Fruit fly (Drosophila melanogaster) whole organism, adult: ENCODE results near the gene CG4709.

Experiments used
- CG11617 ChIP-seq: fragments of 200-800 bp; sonication (Bioruptor generic); optimal IDR thresholded peaks from 2 replicates; lab custom pipeline; 2017; ENCODE audit warnings: mild to moderate bottlenecking, missing biosample characterization, missing genetic modification reagents, missing genetic modification characterization
- CG12768 ChIP-seq: fragments of 200-800 bp; sonication (Bioruptor generic); optimal IDR thresholded peaks from 2 replicates; lab custom pipeline; 2017; ENCODE audit warnings: missing biosample characterization, missing genetic modification characterization, mild to moderate bottlenecking, moderate library complexity, missing genetic modification reagents
- CG14711 ChIP-seq: fragments of 200-800 bp; sonication (Bioruptor generic); optimal IDR thresholded peaks from 2 replicates; lab custom pipeline; 2018; ENCODE audit warnings: missing biosample characterization, mild to moderate bottlenecking, missing genetic modification characterization, moderate library complexity
- CG1620 ChIP-seq: fragments of 200-800 bp; sonication (Bioruptor generic); optimal IDR thresholded peaks from 2 replicates; lab custom pipeline; 2016; ENCODE audit warnings: missing biosample characterization, missing genetic modification characterization
- CG33017 ChIP-seq: fragments of 200-800 bp; sonication (Bioruptor generic); optimal IDR thresholded peaks from 2 replicates; lab custom pipeline; 2018; ENCODE audit warnings: missing biosample characterization, mild to moderate bottlenecking, missing genetic modification characterization, moderate library complexity
- CG5204 ChIP-seq: fragments of 200-800 bp; sonication (Bioruptor generic); optimal IDR thresholded peaks from 2 replicates; lab custom pipeline; 2016; ENCODE audit warnings: missing biosample characterization, missing genetic modification characterization
- CG7045 ChIP-seq: fragments of 200-800 bp; sonication (Bioruptor generic); optimal IDR thresholded peaks from 2 replicates; lab custom pipeline; 2017; ENCODE audit warnings: missing biosample characterization, mild to moderate bottlenecking, missing genetic modification characterization
- CG7101 ChIP-seq: fragments of 200-800 bp; sonication (Bioruptor generic); optimal IDR thresholded peaks from 2 replicates; lab custom pipeline; 2018; ENCODE audit warnings: missing biosample characterization, mild to moderate bottlenecking, missing genetic modification characterization, moderate library complexity
- Clk ChIP-seq: fragments of 200-800 bp; sonication (Bioruptor generic); optimal IDR thresholded peaks from 2 replicates; lab custom pipeline; 2017; ENCODE audit warnings: missing biosample characterization, missing genetic modification characterization
- Crg-1 ChIP-seq: fragments of 200-800 bp; sonication (Bioruptor generic); optimal IDR thresholded peaks from 2 replicates; lab custom pipeline; 2016; ENCODE audit warnings: missing biosample characterization, missing genetic modification characterization
- Hr96 ChIP-seq: fragments of 200-800 bp; sonication (Bioruptor generic); optimal IDR thresholded peaks from 2 replicates; lab custom pipeline; 2016; ENCODE audit warnings: missing biosample characterization, missing genetic modification characterization
- Mnt ChIP-seq: fragments of 200-800 bp; sonication (Bioruptor generic); optimal IDR thresholded peaks from 2 replicates; lab custom pipeline; 2016; ENCODE audit warnings: missing biosample characterization, mild to moderate bottlenecking, missing genetic modification characterization
- bab1 ChIP-seq: fragments of 200-800 bp; sonication (Bioruptor generic); optimal IDR thresholded peaks from 3 replicates; lab custom pipeline; 2019; ENCODE audit warnings: missing biosample characterization, mild to moderate bottlenecking, missing genetic modification characterization, moderate library complexity
- cic ChIP-seq: fragments of 200-800 bp; sonication (Bioruptor generic); optimal IDR thresholded peaks from 2 replicates; lab custom pipeline; 2017; ENCODE audit warnings: missing biosample characterization, mild to moderate bottlenecking, missing genetic modification characterization, moderate library complexity
- cnc ChIP-seq, 2 experiments: fragments of >200 bp; optimal IDR thresholded peaks; 2 replicates each; lab custom pipeline; 2017
- kay ChIP-seq: fragments of 200-800 bp; sonication (Bioruptor generic); peaks from one replicate; lab custom pipeline; 2016; ENCODE audit warnings: missing biosample characterization, missing genetic modification characterization, borderline replicate concordance
- ovo ChIP-seq: fragments of 200-800 bp; sonication (Bioruptor generic); optimal IDR thresholded peaks from 2 replicates; lab custom pipeline; 2016; ENCODE audit warnings: missing biosample characterization, missing genetic modification characterization
- pad ChIP-seq: fragments of 200-800 bp; sonication (Bioruptor generic); optimal IDR thresholded peaks from 3 replicates; lab custom pipeline; 2017; ENCODE audit warnings: missing biosample characterization, missing genetic modification characterization, mild to moderate bottlenecking, moderate library complexity, missing genetic modification reagents
- tj ChIP-seq: fragments of 200-800 bp; sonication (Bioruptor generic); optimal IDR thresholded peaks from 3 replicates; lab custom pipeline; 2017; ENCODE audit warnings: missing biosample characterization, mild to moderate bottlenecking, missing genetic modification characterization, moderate library complexity
- toe ChIP-seq: fragments of 200-800 bp; sonication (Bioruptor generic); optimal IDR thresholded peaks from 2 replicates; lab custom pipeline; 2016; ENCODE audit warnings: missing biosample characterization, missing genetic modification characterization

CG4709 gene

DNA sequence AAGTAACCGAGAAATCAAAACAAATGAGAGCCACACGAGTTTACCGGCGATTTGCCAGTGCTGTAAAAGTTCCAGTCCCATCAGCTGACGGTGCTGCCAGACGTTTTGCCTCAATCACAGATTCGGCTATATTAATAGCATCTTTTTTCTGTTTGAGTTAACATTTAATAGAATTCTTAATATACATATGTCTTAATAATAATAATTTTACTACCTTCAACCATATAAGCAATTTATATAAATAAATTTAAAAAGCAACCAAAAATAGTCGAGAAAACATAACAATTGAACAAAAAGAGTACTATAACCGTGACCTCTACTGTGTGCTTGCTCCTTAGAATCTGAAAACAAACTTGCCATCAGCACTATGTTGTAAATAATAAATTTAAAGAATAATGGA, at the start of gene CG4709, which contains the start of gene CG13126:
CG4709 (plus strand) TSS at position 207 of the 400 bp plus-strand sequence.
CG13126 (minus strand) TSS at position 63 of the 400 bp plus-strand sequence.
- TF ChIP-seq CG7045 (peak; percentile 89), CG33017 (tag; lab: Kevin White, UChicago) (peak; percentile 89), pad (GFP tag; lab: Kevin White, UChicago) (peak; percentile 79), cic (GFP tag; lab: Kevin White, UChicago) (peak; percentile 50), Hr96 (peak; percentile 17), CG1620 (GFP tag; lab: Kevin White, UChicago) (no peak), ovo (peak; percentile 38), cnc (optimal IDR thresholded peaks at IDR 0.05; lab: Kevin White, UChicago) (no peak), CG14711 (peak; percentile 95), Clk (GFP tag; lab: Kevin White, UChicago) (peak; percentile 61), Mnt (GFP tag; lab: Kevin White, UChicago) (peak; percentile 85), kay (GFP tag; lab: Kevin White, UChicago) (no peak), toe (peak; percentile 60), CG7101 (tag; lab: Kevin White, UChicago) (peak; percentile 94), CG12768 (GFP tag; lab: Kevin White, UChicago) (peak; percentile 90), CG5204 (GFP tag; lab: Kevin White, UChicago) (no peak), CG11617 (GFP tag; lab: Kevin White, UChicago) (peak; percentile 89), tj (GFP tag; lab: Kevin White, UChicago) (peak; percentile 61), Crg-1 (peak; percentile 69), bab1 (GFP tag; lab: Kevin White, UChicago) (peak; percentile 92)

DNA sequence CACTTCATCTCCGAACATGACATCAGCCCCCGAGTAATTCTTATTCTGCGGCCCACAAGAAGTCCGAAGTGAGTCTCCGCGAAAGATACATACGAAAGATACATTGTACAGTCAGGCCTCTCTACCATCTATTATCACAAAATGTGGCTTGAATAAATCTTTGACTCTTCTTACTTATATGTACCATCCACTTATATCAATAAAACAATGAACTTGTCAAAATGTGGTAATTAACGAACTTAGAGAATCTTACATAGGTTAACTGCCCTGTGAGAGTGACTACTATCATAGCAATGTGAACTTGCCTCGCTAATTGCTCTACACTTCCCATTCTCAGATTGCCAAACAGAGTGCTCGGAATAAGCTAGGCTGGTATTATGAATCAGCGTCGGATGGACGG, 47.5 kb upstream of the CG4709 start:
- TF ChIP-seq kay (GFP tag; lab: Kevin White, UChicago) (peak; percentile 80), ovo (no peak)

DNA sequence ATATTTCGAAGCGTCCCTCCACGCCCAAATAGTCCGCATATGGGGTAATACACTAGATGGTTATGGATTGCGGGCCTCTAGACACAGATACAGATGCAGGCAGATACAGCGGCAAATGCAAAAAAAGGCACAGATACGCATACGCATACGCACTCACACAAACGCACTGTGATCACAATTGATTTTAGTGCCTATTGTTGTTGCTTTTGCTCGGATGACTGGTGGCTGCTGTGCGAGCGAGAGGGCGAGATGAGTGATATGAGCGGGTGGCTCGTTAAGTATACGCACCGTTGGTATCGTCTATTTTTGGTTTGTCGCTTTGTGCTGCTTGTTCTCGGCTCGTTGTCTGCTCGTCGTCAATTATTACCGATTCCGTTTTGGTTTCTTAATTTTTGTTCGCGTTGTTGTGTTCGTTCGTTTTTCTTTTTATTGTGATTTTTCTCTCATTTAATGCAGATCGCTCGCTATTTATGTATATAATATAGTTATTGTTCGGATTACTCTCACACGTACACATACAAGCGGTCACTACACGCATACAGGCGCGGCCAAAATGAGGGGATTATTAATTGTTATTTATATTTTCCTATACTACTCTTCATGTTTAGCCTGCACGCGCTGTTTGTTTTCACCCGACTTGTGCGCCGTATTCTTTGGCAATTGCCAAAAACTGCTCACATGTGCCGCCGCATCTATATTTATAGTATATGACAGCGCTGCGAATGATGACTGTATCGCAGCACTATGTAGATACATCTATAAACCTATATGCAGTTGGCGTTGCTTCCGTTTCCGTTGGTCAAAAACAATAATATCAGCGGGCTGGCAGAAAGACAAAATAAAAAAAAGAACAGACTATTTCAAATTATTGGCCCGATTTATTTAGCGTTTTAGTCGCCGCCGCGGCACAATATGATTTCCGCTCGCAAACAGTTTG, 46.5 kb upstream of the CG4709 start:
- TF ChIP-seq Clk (GFP tag; lab: Kevin White, UChicago): no peak
- peak; percentile 5 for TF ChIP-seq CG11617 (GFP tag; lab: Kevin White, UChicago)
- peak; percentile 18 for TF ChIP-seq cic (GFP tag; lab: Kevin White, UChicago)
- peak; percentile 35 for TF ChIP-seq Mnt (GFP tag; lab: Kevin White, UChicago)
- TF ChIP-seq Hr96: no peak
- TF ChIP-seq kay (GFP tag; lab: Kevin White, UChicago): peak; percentile 95

DNA sequence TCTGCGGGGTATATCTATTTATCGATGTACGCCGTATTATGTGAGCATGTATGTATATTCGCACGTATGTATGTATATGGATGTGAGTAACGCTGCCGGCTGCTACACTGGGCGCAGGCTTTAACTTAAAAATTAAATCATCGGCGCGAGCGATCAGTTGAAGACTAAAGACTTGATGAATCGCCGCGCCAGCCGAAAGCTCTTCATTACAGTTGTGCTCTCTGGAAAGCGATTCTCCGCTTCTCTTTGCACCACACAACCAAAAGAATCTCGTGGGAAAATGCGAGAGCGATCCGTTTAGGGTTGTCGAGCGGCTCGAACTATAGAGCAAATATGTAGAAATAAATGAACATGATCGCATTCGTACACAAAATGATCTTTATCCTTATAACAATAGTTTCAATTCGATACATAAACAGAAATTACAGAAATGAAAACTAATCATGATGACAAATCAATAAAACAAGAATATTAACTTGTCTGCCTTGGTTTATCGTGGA, 45.6 kb upstream of the CG4709 start, which contains the start of gene CG13124:
CG13124 (minus strand) TSS at position 166 of the 500 bp plus-strand sequence.
- TF ChIP-seq toe (no peak), Hr96 (peak; percentile 6), CG7101 (tag; lab: Kevin White, UChicago) (peak; percentile 31), ovo (no peak), CG14711 (peak; percentile 91), CG1620 (GFP tag; lab: Kevin White, UChicago) (no peak), cic (GFP tag; lab: Kevin White, UChicago) (peak; percentile 33), cnc (optimal IDR thresholded peaks at IDR 0.05; lab: Kevin White, UChicago) (no peak), CG33017 (tag; lab: Kevin White, UChicago) (peak; percentile 52), CG11617 (GFP tag; lab: Kevin White, UChicago) (no peak), Mnt (GFP tag; lab: Kevin White, UChicago) (peak; percentile 46), tj (GFP tag; lab: Kevin White, UChicago) (peak; percentile 14), CG5204 (GFP tag; lab: Kevin White, UChicago) (no peak), kay (GFP tag; lab: Kevin White, UChicago) (no peak), Clk (GFP tag; lab: Kevin White, UChicago) (no peak), CG12768 (GFP tag; lab: Kevin White, UChicago) (no peak), CG7045 (no peak), Crg-1 (no peak), bab1 (GFP tag; lab: Kevin White, UChicago) (no peak), pad (GFP tag; lab: Kevin White, UChicago) (no peak)

DNA sequence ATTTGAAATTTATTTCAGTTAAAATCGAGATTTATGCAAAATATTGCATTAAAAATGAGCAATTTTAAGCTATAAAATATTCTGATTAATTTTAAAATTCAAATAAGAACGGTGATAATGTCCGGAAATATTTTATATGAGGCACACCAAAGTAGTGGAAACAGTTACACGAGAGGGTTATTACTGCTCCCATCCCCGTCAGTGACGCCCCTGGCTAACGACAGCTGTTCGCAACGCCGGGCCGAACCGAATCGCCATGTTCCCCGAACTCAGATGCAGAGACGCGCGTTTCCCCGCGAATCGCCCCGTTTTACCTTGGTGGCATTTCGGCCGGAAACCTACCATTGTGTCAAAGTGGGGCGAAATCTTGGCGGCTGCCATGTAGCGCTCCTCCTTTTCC, 42.3 kb upstream of the CG4709 start:
- TF ChIP-seq Crg-1 (no peak), CG7101 (tag; lab: Kevin White, UChicago) (no peak), toe (no peak), CG14711 (no peak), CG12768 (GFP tag; lab: Kevin White, UChicago) (peak; percentile 17), CG1620 (GFP tag; lab: Kevin White, UChicago) (no peak), ovo (no peak), bab1 (GFP tag; lab: Kevin White, UChicago) (peak; percentile 24), kay (GFP tag; lab: Kevin White, UChicago) (no peak), Mnt (GFP tag; lab: Kevin White, UChicago) (no peak), CG33017 (tag; lab: Kevin White, UChicago) (no peak)
